Worm (Caenorhabditis elegans): ENCODE measurements around the gene dsh-2.

ce11 chrII:5071265-5071664 is 9.7 kb downstream of the dsh-2 start, which contains the start of gene C27A2.7:
- TF ChIP-seq lin-39 (tag; optimal IDR thresholded peaks at IDR 0.05) (no peak), sma-3 (GFP tag; optimal IDR thresholded peaks at IDR 0.05) (no peak), nhr-23 (tag; optimal IDR thresholded peaks at IDR 0.05) (no peak), ZK546.5 (tag; optimal IDR thresholded peaks at IDR 0.05) (no peak), gmeb-1 (tag; optimal IDR thresholded peaks at IDR 0.05) (no peak), lin-13 (GFP tag; optimal IDR thresholded peaks at IDR 0.05) (no peak), crh-2 (tag; optimal IDR thresholded peaks at IDR 0.05) (no peak), ztf-4 (tag; optimal IDR thresholded peaks at IDR 0.05) (no peak), alr-1 (tag; optimal IDR thresholded peaks at IDR 0.05) (no peak), nhr-77 (tag; optimal IDR thresholded peaks at IDR 0.05) (no peak)
